Fruit fly (Drosophila melanogaster) whole organism, embryonic: ENCODE measurements around the gene CG9970.

Experiments used
- Adf1 ChIP-seq: fragments of 200-800 bp; sonication (Bioruptor generic); IDR thresholded peaks from 2 replicates; pipeline ENCODE4 v1.3.6; 2022; ENCODE audit warnings: missing biosample characterization, missing genetic modification characterization
- Atf6 ChIP-seq: fragments of 200-800 bp; sonication (Bioruptor generic); IDR thresholded peaks from 2 replicates; pipeline ENCODE4 v1.3.6; 2022; ENCODE audit warnings: missing biosample characterization, missing genetic modification characterization
- Blimp-1 ChIP-seq: fragments of 200-800 bp; sonication (Bioruptor generic); optimal IDR thresholded peaks from 3 replicates; lab custom pipeline; 2018; ENCODE audit warnings: missing biosample characterization, missing genetic modification characterization, mild to moderate bottlenecking, moderate library complexity, missing genetic modification reagents
- Bteb2 ChIP-seq: fragments of 200-800 bp; sonication (Bioruptor generic); optimal IDR thresholded peaks from 2 replicates; lab custom pipeline; 2016; ENCODE audit warnings: missing biosample characterization, missing genetic modification characterization
- C15 ChIP-seq: fragments of 200-800 bp; sonication (Bioruptor generic); IDR thresholded peaks from 3 replicates; pipeline ENCODE4 v1.3.6; 2022; ENCODE audit warnings: missing biosample characterization, missing genetic modification characterization
- CG1024 ChIP-seq: fragments of 200-800 bp; sonication (Bioruptor generic); IDR thresholded peaks from 2 replicates; pipeline ENCODE4 v1.3.6; 2022; ENCODE audit warnings: missing biosample characterization, missing genetic modification characterization
- CG10267 ChIP-seq: fragments of 200-800 bp; sonication (Bioruptor generic); optimal IDR thresholded peaks from 2 replicates; lab custom pipeline; 2018; ENCODE audit warnings: missing biosample characterization, mild to moderate bottlenecking, missing genetic modification characterization, moderate library complexity
- CG1233 ChIP-seq: fragments of 200-800 bp; sonication (Bioruptor generic); optimal IDR thresholded peaks from 4 replicates; lab custom pipeline; 2018; ENCODE audit warnings: missing biosample characterization, mild to moderate bottlenecking, missing genetic modification characterization
- CG12942 ChIP-seq: fragments of 200-800 bp; sonication (Bioruptor generic); optimal IDR thresholded peaks from 3 replicates; lab custom pipeline; 2016; ENCODE audit warnings: missing biosample characterization, missing genetic modification characterization
- CG14667 ChIP-seq: fragments of 200-800 bp; sonication (Bioruptor generic); IDR thresholded peaks from 2 replicates; pipeline ENCODE4 v1.3.6; 2022; ENCODE audit warnings: missing biosample characterization, missing genetic modification characterization
- CG18262 ChIP-seq: fragments of 200-800 bp; optimal IDR thresholded peaks from 3 replicates; lab custom pipeline; 2019; ENCODE audit warnings: missing biosample characterization, mild to moderate bottlenecking, missing genetic modification characterization, moderate library complexity
- CG2678 ChIP-seq: fragments of 200-800 bp; sonication (Bioruptor generic); optimal IDR thresholded peaks from 3 replicates; lab custom pipeline; 2019; ENCODE audit warnings: missing biosample characterization, mild to moderate bottlenecking, missing genetic modification characterization, moderate library complexity
- CG3281 ChIP-seq: fragments of 200-800 bp; sonication (Bioruptor generic); optimal IDR thresholded peaks from 3 replicates; lab custom pipeline; 2017; ENCODE audit warnings: missing biosample characterization, mild to moderate bottlenecking, missing genetic modification characterization
- CG4424 ChIP-seq: fragments of 200-800 bp; sonication (Bioruptor generic); optimal IDR thresholded peaks from 3 replicates; lab custom pipeline; 2016; ENCODE audit warnings: missing biosample characterization, missing genetic modification characterization
- CG4617 ChIP-seq: fragments of 200-800 bp; sonication (Bioruptor generic); optimal IDR thresholded peaks from 3 replicates; lab custom pipeline; 2016; ENCODE audit warnings: missing biosample characterization, missing genetic modification characterization, borderline replicate concordance
- CG4820 ChIP-seq: fragments of 200-800 bp; sonication (Bioruptor generic); optimal IDR thresholded peaks from 3 replicates; lab custom pipeline; 2016; ENCODE audit warnings: missing biosample characterization, missing genetic modification characterization
- CG5953 ChIP-seq: fragments of 200-800 bp; sonication (Bioruptor generic); IDR thresholded peaks from 2 replicates; pipeline ENCODE4 v1.3.6; 2022; ENCODE audit warnings: missing biosample characterization, missing genetic modification characterization
- CG6791 ChIP-seq: fragments of 200-800 bp; sonication (Bioruptor generic); IDR thresholded peaks from 3 replicates; pipeline ENCODE4 v1.3.6; 2022; ENCODE audit warnings: missing biosample characterization, missing genetic modification characterization; ENCODE audit not compliant: partially characterized antibody
- CG8765 ChIP-seq: fragments of 200-800 bp; sonication (Bioruptor generic); IDR thresholded peaks from 2 replicates; pipeline ENCODE4 v1.3.6; 2022; ENCODE audit warnings: missing biosample characterization, missing genetic modification characterization
- CG9727 ChIP-seq: fragments of 200-800 bp; sonication (Bioruptor generic); optimal IDR thresholded peaks from 3 replicates; lab custom pipeline; 2017; ENCODE audit warnings: missing biosample characterization, mild to moderate bottlenecking, missing genetic modification characterization
- Doc3 ChIP-seq: fragments of 200-800 bp; sonication (Bioruptor generic); IDR thresholded peaks from 3 replicates; pipeline ENCODE4 v1.3.6; 2022; ENCODE audit warnings: missing biosample characterization, missing genetic modification characterization; ENCODE audit not compliant: partially characterized antibody
- Eip74EF ChIP-seq, 2 experiments: fragments of 200-800 bp in 1 of 2; fragments of >200 bp in 1 of 2; sonication (Bioruptor generic) in 1 of 2; optimal IDR thresholded peaks; 2 replicates each; lab custom pipeline; 2017 to 2019; ENCODE audit warnings: missing biosample characterization in 2 of 2, missing genetic modification characterization in 2 of 2, mild to moderate bottlenecking in 1 of 2, moderate library complexity in 1 of 2
- Ets65A ChIP-seq: fragments of 200-800 bp; sonication (Bioruptor generic); peaks from one replicate; lab custom pipeline; 2016; ENCODE audit warnings: missing biosample characterization, missing genetic modification characterization
- Gug ChIP-seq: fragments of 200-800 bp; sonication (Bioruptor generic); IDR thresholded peaks from 4 replicates; pipeline ENCODE4 v1.3.6; 2022; ENCODE audit warnings: missing biosample characterization, missing genetic modification characterization
- H15 ChIP-seq: fragments of 200-800 bp; sonication (Bioruptor generic); IDR thresholded peaks from 3 replicates; pipeline ENCODE4 v1.3.6; 2022; ENCODE audit warnings: missing biosample characterization, missing genetic modification characterization
- Lim3 ChIP-seq: fragments of 200-800 bp; sonication (Bioruptor generic); IDR thresholded peaks from 2 replicates; pipeline ENCODE4 v1.3.6; 2022; ENCODE audit warnings: missing biosample characterization, missing genetic modification characterization
- Mes4 ChIP-seq: fragments of 200-800 bp; sonication (Bioruptor generic); optimal IDR thresholded peaks from 2 replicates; lab custom pipeline; 2016; ENCODE audit warnings: missing biosample characterization, missing genetic modification characterization
- Side ChIP-seq: fragments of 200-800 bp; sonication (Bioruptor generic); optimal IDR thresholded peaks from 2 replicates; lab custom pipeline; 2016; ENCODE audit warnings: missing biosample characterization, missing genetic modification characterization
- Stat92E ChIP-seq, 3 experiments: fragments of >200 bp in 2 of 3; fragments of 200-800 bp in 1 of 3; sonication (Bioruptor generic) in 1 of 3; optimal IDR thresholded peaks; 2 replicates each; lab custom pipeline; 2017 to 2019; ENCODE audit warnings: missing biosample characterization in 3 of 3, missing genetic modification characterization in 3 of 3, mild to moderate bottlenecking in 1 of 3, moderate library complexity in 1 of 3
- ap ChIP-seq: fragments of 200-800 bp; sonication (Bioruptor generic); IDR thresholded peaks from 2 replicates; pipeline ENCODE4 v1.3.6; 2022; ENCODE audit warnings: missing biosample characterization, missing genetic modification characterization
- ato ChIP-seq: fragments of 200-800 bp; sonication (Bioruptor generic); IDR thresholded peaks from 2 replicates; pipeline ENCODE4 v1.3.6; 2022; ENCODE audit warnings: missing biosample characterization, missing genetic modification characterization; ENCODE audit not compliant: partially characterized antibody
- bab2 ChIP-seq: fragments of 200-800 bp; sonication (Bioruptor generic); optimal IDR thresholded peaks from 2 replicates; lab custom pipeline; 2016; ENCODE audit warnings: missing biosample characterization, missing genetic modification characterization
- bbx ChIP-seq: fragments of 200-800 bp; sonication (Bioruptor generic); IDR thresholded peaks from 2 replicates; pipeline ENCODE4 v1.3.6; 2022; ENCODE audit warnings: missing biosample characterization, missing genetic modification characterization; ENCODE audit not compliant: partially characterized antibody
- cas ChIP-seq: fragments of 200-800 bp; sonication (Bioruptor generic); IDR thresholded peaks from 2 replicates; pipeline ENCODE4 v1.3.6; 2022; ENCODE audit warnings: missing biosample characterization, missing genetic modification characterization
- cg ChIP-seq: fragments of 200-800 bp; sonication (Bioruptor generic); optimal IDR thresholded peaks from 3 replicates; lab custom pipeline; 2019; ENCODE audit warnings: missing biosample characterization, mild to moderate bottlenecking, missing genetic modification characterization, moderate library complexity
- crp ChIP-seq, 2 experiments: fragments of 200-800 bp; sonication (Bioruptor generic); optimal IDR thresholded peaks; 2 replicates in 1 of 2; 3 replicates in 1 of 2; lab custom pipeline; 2017; ENCODE audit warnings: missing biosample characterization in 2 of 2, missing genetic modification characterization in 2 of 2, mild to moderate bottlenecking in 1 of 2, moderate library complexity in 1 of 2
- exex ChIP-seq: fragments of 200-800 bp; sonication (Bioruptor generic); optimal IDR thresholded peaks from 4 replicates; lab custom pipeline; 2018; ENCODE audit warnings: missing biosample characterization, mild to moderate bottlenecking, missing genetic modification characterization, moderate library complexity
- fd102C ChIP-seq: fragments of 200-800 bp; sonication (Bioruptor generic); optimal IDR thresholded peaks from 2 replicates; lab custom pipeline; 2018; ENCODE audit warnings: missing biosample characterization, mild to moderate bottlenecking, missing genetic modification characterization, moderate library complexity
- fd64A ChIP-seq: fragments of 200-800 bp; sonication (Bioruptor generic); optimal IDR thresholded peaks from 3 replicates; lab custom pipeline; 2018; ENCODE audit warnings: missing biosample characterization, mild to moderate bottlenecking, missing genetic modification characterization
- ftz-f1 ChIP-seq: fragments of 200-800 bp; sonication (Bioruptor generic); optimal IDR thresholded peaks from 2 replicates; lab custom pipeline; 2016; ENCODE audit warnings: missing biosample characterization, missing genetic modification characterization
- gem ChIP-seq: fragments of 200-800 bp; sonication (Bioruptor generic); optimal IDR thresholded peaks from 2 replicates; lab custom pipeline; 2019; ENCODE audit warnings: missing biosample characterization, mild to moderate bottlenecking, missing genetic modification characterization, moderate library complexity
- gro ChIP-seq: fragments of 200-800 bp; sonication (Bioruptor generic); optimal IDR thresholded peaks from 2 replicates; lab custom pipeline; 2016; ENCODE audit warnings: missing biosample characterization, missing genetic modification characterization
- gsb ChIP-seq: fragments of 200-800 bp; sonication (Bioruptor generic); IDR thresholded peaks from 2 replicates; pipeline ENCODE4 v1.3.6; 2022; ENCODE audit warnings: missing biosample characterization, missing genetic modification characterization
- gt ChIP-seq: fragments of 200-800 bp; sonication (Bioruptor generic); IDR thresholded peaks from 2 replicates; pipeline ENCODE4 v1.3.6; 2022; ENCODE audit warnings: missing biosample characterization, missing genetic modification characterization
- knrl ChIP-seq: fragments of 200-800 bp; sonication (Bioruptor generic); IDR thresholded peaks from 3 replicates; pipeline ENCODE4 v1.3.6; 2022; ENCODE audit warnings: missing biosample characterization, missing genetic modification characterization; ENCODE audit not compliant: partially characterized antibody
- prd ChIP-seq, 3 experiments: fragments of >200 bp in 2 of 3; fragments of 200-800 bp in 1 of 3; sonication (Bioruptor generic) in 1 of 3; optimal IDR thresholded peaks in 2 of 3; IDR thresholded peaks in 1 of 3; 2 replicates in 2 of 3; 3 replicates in 1 of 3; pipeline versions ENCODE4 v1.3.6 to Lab custom; 2017 to 2022; ENCODE audit warnings: missing biosample characterization in 1 of 3, missing genetic modification characterization in 1 of 3
- ro ChIP-seq: fragments of 200-800 bp; sonication (Bioruptor generic); IDR thresholded peaks from 2 replicates; pipeline ENCODE4 v1.3.6; 2022; ENCODE audit warnings: missing biosample characterization, missing genetic modification characterization
- sens ChIP-seq: fragments of 200-800 bp; sonication (Bioruptor generic); peaks from one replicate; lab custom pipeline; 2016; ENCODE audit warnings: missing biosample characterization, missing genetic modification characterization
- sim ChIP-seq: fragments of 200-800 bp; sonication (Bioruptor generic); IDR thresholded peaks from 2 replicates; pipeline ENCODE4 v1.3.6; 2022; ENCODE audit warnings: missing biosample characterization, missing genetic modification characterization
- trem ChIP-seq: fragments of 200-800 bp; optimal IDR thresholded peaks from 3 replicates; lab custom pipeline; 2019; ENCODE audit warnings: missing biosample characterization, mild to moderate bottlenecking, missing genetic modification characterization, moderate library complexity
- wor ChIP-seq: fragments of 200-800 bp; sonication (Bioruptor generic); IDR thresholded peaks from 2 replicates; pipeline ENCODE4 v1.3.6; 2022; ENCODE audit warnings: missing biosample characterization, missing genetic modification characterization

Gene CG9970

DNA sequence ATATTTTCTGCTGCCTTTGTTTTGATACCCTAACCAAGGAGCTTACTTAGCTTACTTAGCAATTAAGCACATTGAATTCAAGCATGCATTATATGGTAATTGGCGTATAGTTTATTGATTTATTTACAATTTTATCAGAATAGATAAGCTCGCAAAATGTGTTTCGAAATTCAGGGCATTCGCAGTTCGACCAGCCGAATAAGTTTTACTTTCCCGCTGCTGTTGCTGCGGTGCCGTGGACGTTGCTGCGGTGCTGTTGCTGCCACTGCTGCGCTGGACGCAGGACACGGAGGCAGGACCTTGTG is 36.7 kb downstream of the CG9970 start (continued):
- TF ChIP-seq CG8765 (no peak), CG2678 (tag; lab: Kevin White, UChicago) (peak; percentile 45), CG18262 (tag; lab: Kevin White, UChicago) (peak; percentile 69), Eip74EF (GFP tag; optimal IDR thresholded peaks at IDR 0.05; lab: Kevin White, UChicago) (no peak), C15 (no peak), Atf6 (no peak), Bteb2 (GFP tag; lab: Kevin White, UChicago) (no peak), Lim3 (GFP tag; lab: Robert Waterston, UW) (no peak), fd102C (GFP tag; lab: Kevin White, UChicago) (no peak), gt (GFP tag; lab: Robert Waterston, UW) (no peak), CG4424 (peak; percentile 3), Adf1 (GFP tag; lab: Robert Waterston, UW) (no peak), CG9727 (GFP tag; lab: Kevin White, UChicago) (peak; percentile 25), ato (GFP tag; lab: Robert Waterston, UW) (no peak), gem (tag; lab: Kevin White, UChicago) (peak; percentile 22), CG4820 (peak; percentile 13), Doc3 (no peak), crp (GFP tag; optimal IDR thresholded peaks at IDR 0.05; lab: Kevin White, UChicago) (no peak), CG3281 (GFP tag; lab: Kevin White, UChicago) (no peak), Ets65A (GFP tag; lab: Kevin White, UChicago) (peak; percentile 88), Mes4 (GFP tag; lab: Kevin White, UChicago) (no peak), CG6791 (GFP tag; lab: Robert Waterston, UW) (no peak), gsb (GFP tag; lab: Robert Waterston, UW) (no peak), prd (optimal IDR thresholded peaks at IDR 0.05; lab: Kevin White, UChicago) (no peak), prd (GFP tag; IDR thresholded peaks at IDR 0.05; lab: Robert Waterston, UW) (peak; percentile 66; the same call in 2 of the 3 replicates), cg (GFP tag; lab: Kevin White, UChicago) (no peak), CG12942 (GFP tag; lab: Kevin White, UChicago) (no peak), Stat92E (GFP tag; optimal IDR thresholded peaks at IDR 0.05; lab: Kevin White, UChicago) (no peak), knrl (GFP tag; lab: Robert Waterston, UW) (no peak), Gug (GFP tag; lab: Robert Waterston, UW) (peak; percentile 42; the same call in 2 of the 4 replicates), wor (GFP tag; lab: Robert Waterston, UW) (no peak), Blimp-1 (GFP tag; lab: Kevin White, UChicago) (peak; percentile 56), CG5953 (no peak), bbx (GFP tag; lab: Robert Waterston, UW) (no peak), fd64A (GFP tag; lab: Kevin White, UChicago) (no peak), bab2 (GFP tag; lab: Kevin White, UChicago) (peak; percentile 25), ap (GFP tag; lab: Robert Waterston, UW) (no peak), CG1233 (GFP tag; lab: Kevin White, UChicago) (no peak), sim (no peak), CG1024 (GFP tag; lab: Robert Waterston, UW) (no peak), Side (GFP tag; lab: Kevin White, UChicago) (no peak), sens (no peak), trem (no peak), cas (GFP tag; lab: Robert Waterston, UW) (no peak), exex (tag; lab: Kevin White, UChicago) (no peak), ro (GFP tag; lab: Robert Waterston, UW) (no peak), CG10267 (tag; lab: Kevin White, UChicago) (peak; percentile 0), H15 (GFP tag; lab: Robert Waterston, UW) (peak; percentile 51; the same call in 1 of the 3 replicates), CG14667 (GFP tag; lab: Robert Waterston, UW) (no peak), gro (GFP tag; lab: Kevin White, UChicago) (no peak), CG4617 (GFP tag; lab: Kevin White, UChicago) (no peak), ftz-f1 (no peak)
